Worm (Caenorhabditis elegans) whole organism, young adult: ENCODE data around the gene Y38A10A.7.
A peak's percentile ranks its signal among the peaks of the same experiment; 100 is the strongest.

Source experiments
- B0019.2 ChIP-seq: fragments of 200-800 bp; sonication (Bioruptor generic); conservative IDR thresholded peaks from 2 replicates; pipeline ENCODE4 v1.3.6; 2022; ENCODE audit warnings: missing genetic modification reagents, missing genetic modification characterization, missing compliant biosample characterization
- C06A6.2 ChIP-seq: fragments of 200-800 bp; sonication (Bioruptor generic); conservative IDR thresholded peaks from 2 replicates; pipeline ENCODE4 v1.3.6; 2022; ENCODE audit warnings: missing genetic modification characterization, missing compliant biosample characterization
- F23B12.7 ChIP-seq: sonication (generic microtip); optimal IDR thresholded peaks from 2 replicates; lab custom pipeline; 2017; ENCODE audit warnings: missing genetic modification characterization, mild to moderate bottlenecking, missing compliant biosample characterization, antibody characterized with exemption, moderate library complexity; ENCODE audit not compliant: insufficient read depth
- F57A8.1 ChIP-seq: fragments of 200-800 bp; sonication (Bioruptor generic); optimal IDR thresholded peaks from 2 replicates; lab custom pipeline; 2018; ENCODE audit warnings: mild to moderate bottlenecking, missing genetic modification characterization, moderate library complexity, missing compliant biosample characterization
- K11D2.4 ChIP-seq: fragments of 200-800 bp; sonication (Bioruptor generic); IDR thresholded peaks from 2 replicates; pipeline ENCODE4 v1.3.6; 2022; ENCODE audit warnings: missing genetic modification reagents, missing genetic modification characterization, missing compliant biosample characterization
- T26A5.8 ChIP-seq: sonication (generic microtip); optimal IDR thresholded peaks from 2 replicates; lab custom pipeline; 2016; ENCODE audit warnings: missing genetic modification characterization, missing compliant biosample characterization
- Y53F4B.3 ChIP-seq: fragments of 200-800 bp; sonication (Bioruptor generic); IDR thresholded peaks from 2 replicates; pipeline ENCODE4 v1.3.6; 2022; ENCODE audit warnings: missing genetic modification reagents, missing genetic modification characterization, missing compliant biosample characterization
- Y95B8A.8 ChIP-seq: fragments of 200-800 bp; sonication (Bioruptor generic); IDR thresholded peaks from 2 replicates; pipeline ENCODE4 v1.3.6; 2022; ENCODE audit warnings: missing genetic modification reagents, missing genetic modification characterization, missing compliant biosample characterization
- atf-7 ChIP-seq: sonication (generic microtip); optimal IDR thresholded peaks from 2 replicates; lab custom pipeline; 2017; ENCODE audit warnings: mild to moderate bottlenecking, missing genetic modification characterization, missing compliant biosample characterization
- attf-3 ChIP-seq: fragments of 200-800 bp; sonication (Bioruptor generic); conservative IDR thresholded peaks from 2 replicates; pipeline ENCODE4 v1.3.6; 2022; ENCODE audit warnings: missing genetic modification reagents, missing genetic modification characterization, missing compliant biosample characterization
- bed-2 ChIP-seq: fragments of 200-800 bp; sonication (Bioruptor generic); IDR thresholded peaks from 2 replicates; pipeline ENCODE4 v1.3.6; 2022; ENCODE audit warnings: missing genetic modification reagents, missing genetic modification characterization, missing compliant biosample characterization
- ceh-91 ChIP-seq: fragments of 200-800 bp; sonication (Bioruptor generic); IDR thresholded peaks from 2 replicates; pipeline ENCODE4 v1.3.6; 2022; ENCODE audit warnings: missing genetic modification reagents, missing genetic modification characterization, missing compliant biosample characterization
- dpff-1 ChIP-seq: sonication (generic microtip); optimal IDR thresholded peaks from 2 replicates; lab custom pipeline; 2017; ENCODE audit warnings: mild to moderate bottlenecking, missing genetic modification characterization, missing compliant biosample characterization
- egl-18 ChIP-seq: fragments of 200-800 bp; sonication (Bioruptor generic); IDR thresholded peaks from 2 replicates; pipeline ENCODE4 v1.3.6; 2022; ENCODE audit warnings: missing genetic modification reagents, missing genetic modification characterization, missing compliant biosample characterization
- egrh-3 ChIP-seq: fragments of 200-800 bp; sonication (Bioruptor generic); IDR thresholded peaks from 2 replicates; pipeline ENCODE4 v1.3.6; 2022; ENCODE audit warnings: missing genetic modification reagents, missing genetic modification characterization, missing compliant biosample characterization
- ets-4 ChIP-seq: fragments of 200-800 bp; sonication (Bioruptor generic); optimal IDR thresholded peaks from 2 replicates; lab custom pipeline; 2018; ENCODE audit warnings: mild to moderate bottlenecking, missing genetic modification characterization, missing compliant biosample characterization
- fkh-3 ChIP-seq: sonication (generic microtip); optimal IDR thresholded peaks from 2 replicates; lab custom pipeline; 2016; ENCODE audit warnings: mild to moderate bottlenecking, missing genetic modification characterization, missing compliant biosample characterization
- hlh-12 ChIP-seq: sonication (generic microtip); optimal IDR thresholded peaks from 2 replicates; lab custom pipeline; 2016; ENCODE audit warnings: missing genetic modification characterization, missing compliant biosample characterization
- hrde-1 ChIP-seq: sonication (generic microtip); optimal IDR thresholded peaks from 2 replicates; lab custom pipeline; 2016; ENCODE audit warnings: missing genetic modification characterization, mild to moderate bottlenecking, missing compliant biosample characterization, moderate library complexity, missing genotype, missing genetic modification reagents, borderline replicate concordance
- lin-35 ChIP-seq, 3 experiments: fragments of 150-350 bp in 2 of 3; sonication (generic microtip) in 1 of 3; optimal IDR thresholded peaks; 2 replicates each; lab custom pipeline; 2014 to 2018; ENCODE audit warnings: missing biosample characterization in 3 of 3, missing genetic modification characterization in 3 of 3, missing genetic modification reagents in 3 of 3
- lin-54 ChIP-seq: fragments of 200-800 bp; sonication (Bioruptor generic); optimal IDR thresholded peaks from 2 replicates; lab custom pipeline; 2018; ENCODE audit warnings: mild to moderate bottlenecking, missing genetic modification characterization, missing compliant biosample characterization
- madf-3 ChIP-seq: fragments of 200-800 bp; sonication (Bioruptor generic); IDR thresholded peaks from 2 replicates; pipeline ENCODE4 v1.3.6; 2022; ENCODE audit warnings: missing genetic modification reagents, missing genetic modification characterization, missing compliant biosample characterization
- madf-6 ChIP-seq: fragments of 200-800 bp; sonication (Bioruptor generic); IDR thresholded peaks from 2 replicates; pipeline ENCODE4 v1.3.6; 2022; ENCODE audit warnings: missing genetic modification reagents, missing genetic modification characterization, missing compliant biosample characterization
- madf-8 ChIP-seq: fragments of 200-800 bp; sonication (Bioruptor generic); conservative IDR thresholded peaks from 2 replicates; pipeline ENCODE4 v1.3.6; 2022; ENCODE audit warnings: missing genetic modification reagents, missing genetic modification characterization, missing compliant biosample characterization
- mxl-1 ChIP-seq: sonication (generic microtip); optimal IDR thresholded peaks from 2 replicates; lab custom pipeline; 2016; ENCODE audit warnings: missing genetic modification characterization, missing compliant biosample characterization
- nfya-2 ChIP-seq: fragments of 200-800 bp; sonication (Bioruptor generic); IDR thresholded peaks from 2 replicates; pipeline ENCODE4 v1.3.6; 2022; ENCODE audit warnings: missing genetic modification reagents, missing genetic modification characterization, missing compliant biosample characterization
- nfyb-1 ChIP-seq: fragments of 200-800 bp; sonication (Bioruptor generic); IDR thresholded peaks from 2 replicates; pipeline ENCODE4 v1.3.6; 2022; ENCODE audit warnings: missing genetic modification reagents, missing genetic modification characterization, missing compliant biosample characterization
- nhr-27 ChIP-seq: fragments of 200-800 bp; sonication (Bioruptor generic); optimal IDR thresholded peaks from 2 replicates; lab custom pipeline; 2018; ENCODE audit warnings: mild to moderate bottlenecking, missing genetic modification characterization, moderate library complexity, missing compliant biosample characterization
- nhr-80 ChIP-seq: sonication (generic microtip); optimal IDR thresholded peaks from 2 replicates; lab custom pipeline; 2016; ENCODE audit warnings: missing genetic modification characterization, missing compliant biosample characterization
- pha-4 ChIP-seq: fragments of 150-350 bp; sonication (generic microtip); optimal IDR thresholded peaks from 2 replicates; lab custom pipeline; 2014; ENCODE audit warnings: missing biosample characterization, missing genetic modification reagents, missing genetic modification characterization
- rcor-1 ChIP-seq: fragments of 200-800 bp; sonication (Bioruptor generic); IDR thresholded peaks from 2 replicates; pipeline ENCODE4 v1.3.6; 2022; ENCODE audit warnings: missing genetic modification reagents, missing genetic modification characterization, missing compliant biosample characterization
- rpc-1 ChIP-seq, 2 experiments: fragments of 150-350 bp in 1 of 2; sonication (generic microtip) in 1 of 2; optimal IDR thresholded peaks; 2 replicates each; lab custom pipeline; 2014 to 2018; ENCODE audit warnings: missing biosample characterization in 1 of 2, missing genetic modification characterization in 1 of 2, missing genetic modification reagents in 1 of 2, missing genotype in 1 of 2
- sdz-38 ChIP-seq: sonication (generic microtip); optimal IDR thresholded peaks from 2 replicates; lab custom pipeline; 2016; ENCODE audit warnings: missing genotype, missing genetic modification characterization, missing compliant biosample characterization
- sea-2 ChIP-seq: fragments of 200-800 bp; sonication (Bioruptor generic); IDR thresholded peaks from 2 replicates; pipeline ENCODE4 v1.3.6; 2022; ENCODE audit warnings: missing genetic modification characterization, missing compliant biosample characterization
- snpc-1.1 ChIP-seq: sonication (generic microtip); optimal IDR thresholded peaks from 2 replicates; lab custom pipeline; 2017; ENCODE audit warnings: missing genetic modification characterization, mild to moderate bottlenecking, missing compliant biosample characterization, antibody characterized with exemption, moderate library complexity, missing genotype, missing genetic modification reagents; ENCODE audit not compliant: insufficient read depth
- zfh-2 ChIP-seq: fragments of 200-800 bp; sonication (Bioruptor generic); conservative IDR thresholded peaks from 2 replicates; pipeline ENCODE4 v1.3.6; 2022; ENCODE audit warnings: missing genetic modification reagents, missing genetic modification characterization, missing compliant biosample characterization
- ztf-28 ChIP-seq: fragments of 200-800 bp; sonication (Bioruptor generic); IDR thresholded peaks from 2 replicates; pipeline ENCODE4 v1.3.6; 2022; ENCODE audit warnings: missing genetic modification reagents, missing genetic modification characterization, missing compliant biosample characterization

The Y38A10A.7 gene

DNA sequence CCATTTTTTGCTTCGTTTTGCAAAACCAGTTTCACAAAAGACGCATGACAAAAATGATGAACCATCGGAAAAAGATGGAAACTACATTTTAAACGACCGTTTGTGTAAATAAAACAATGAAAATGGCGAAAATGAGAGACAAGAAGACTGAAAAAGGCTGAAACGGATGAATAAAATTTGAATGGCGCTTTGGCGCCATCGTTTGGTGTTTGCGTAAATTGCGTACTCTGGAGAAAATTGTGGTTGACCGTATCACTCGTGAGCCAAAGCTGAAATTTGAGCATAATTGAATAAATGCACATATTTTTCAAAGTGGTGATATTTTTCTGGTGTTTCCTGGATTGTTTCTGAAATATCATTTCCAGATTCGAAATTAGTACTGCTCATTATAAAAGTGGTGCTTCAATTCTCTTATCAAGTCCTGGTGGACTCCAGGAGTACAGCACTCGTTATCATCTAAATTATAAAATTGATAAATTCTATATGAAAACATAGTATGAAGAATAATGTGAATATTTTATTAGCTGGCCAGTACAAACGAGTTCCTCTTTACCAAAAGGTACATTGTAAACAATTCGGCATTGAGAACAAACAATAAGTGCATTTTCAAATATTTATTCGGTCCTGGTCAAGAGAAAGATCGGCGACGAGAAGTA, 5.4 kb downstream of the Y38A10A.7 start (continued):
- no peak for TF ChIP-seq K11D2.4 (GFP tag; lab: Robert Waterston, UW)
- TF ChIP-seq C06A6.2 = no peak
- no peak for TF ChIP-seq attf-3 (GFP tag; lab: Robert Waterston, UW)
- TF ChIP-seq ets-4 = no peak
- no peak for TF ChIP-seq F57A8.1 (GFP tag; lab: Kevin White, UChicago)
- TF ChIP-seq sea-2 (GFP tag; lab: Robert Waterston, UW) = no peak
- TF ChIP-seq nfya-2 (GFP tag; lab: Robert Waterston, UW) = no peak
- TF ChIP-seq egrh-3 (GFP tag; lab: Robert Waterston, UW) = no peak
- peak; percentile 29; the same call in 1 of the 2 replicates for TF ChIP-seq madf-8 (GFP tag; lab: Robert Waterston, UW)
- TF ChIP-seq egl-18 (GFP tag; lab: Robert Waterston, UW) = no peak
- TF ChIP-seq Y95B8A.8 (GFP tag; lab: Robert Waterston, UW) = no peak
- no peak for TF ChIP-seq dpff-1 (tag; lab: Kevin White, UChicago)
- no peak for TF ChIP-seq T26A5.8 (tag; lab: Kevin White, UChicago)
- TF ChIP-seq nhr-80 = no peak
- TF ChIP-seq nfyb-1 = no peak
- TF ChIP-seq madf-6 (GFP tag; lab: Robert Waterston, UW) = peak; percentile 48; the same call in 1 of the 2 replicates
- peak; percentile 19 for TF ChIP-seq lin-54 (GFP tag; lab: Kevin White, UChicago)
- no peak for TF ChIP-seq sdz-38 (tag; lab: Kevin White, UChicago)
- TF ChIP-seq rpc-1 (optimal IDR thresholded peaks at IDR 0.05; lab: Kevin White, UChicago) = no peak
- TF ChIP-seq rpc-1 (tag; optimal IDR thresholded peaks at IDR 0.05; lab: Kevin White, UChicago) = no peak
- no peak for TF ChIP-seq F23B12.7 (tag; lab: Kevin White, UChicago)
- no peak for TF ChIP-seq madf-3
- TF ChIP-seq lin-35 (GFP tag; optimal IDR thresholded peaks at IDR 0.05; lab: Kevin White, UChicago) = no peak
- no peak for TF ChIP-seq rcor-1 (GFP tag; lab: Robert Waterston, UW)
- no peak for TF ChIP-seq mxl-1 (tag; lab: Kevin White, UChicago)
- TF ChIP-seq ztf-28 = no peak
- TF ChIP-seq hrde-1 (tag; lab: Kevin White, UChicago) = no peak
- no peak for TF ChIP-seq pha-4
- no peak for TF ChIP-seq B0019.2 (GFP tag; lab: Robert Waterston, UW)
- TF ChIP-seq Y53F4B.3 = no peak
- no peak for TF ChIP-seq fkh-3 (tag; lab: Kevin White, UChicago)
- TF ChIP-seq ceh-91 (GFP tag; lab: Robert Waterston, UW) = 0 out of 2 replicates have a peak, but pooled peaks have one; percentile 18

DNA sequence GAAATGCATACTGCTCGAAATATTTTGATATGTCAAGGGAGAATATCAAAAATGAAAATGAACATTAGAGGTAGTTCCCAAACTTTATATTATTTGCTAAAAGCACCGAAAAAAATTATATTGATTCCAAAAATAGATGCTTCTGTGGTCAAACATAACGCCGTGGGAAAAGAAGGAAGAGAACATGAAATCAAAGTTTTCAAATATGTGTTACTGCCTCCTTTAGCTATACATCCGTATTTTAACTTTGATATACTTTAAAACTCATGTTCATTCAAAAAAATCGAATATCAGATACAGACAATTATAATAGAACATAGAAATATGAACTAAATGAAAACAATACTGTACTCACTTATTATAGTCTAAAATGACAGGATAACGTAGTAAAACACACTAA, 7.4 kb downstream of the Y38A10A.7 start, which contains the start of gene Y38A10A.11:
TSS of gene Y38A10A.11 (minus strand) at position 101 of the 400 bp plus-strand sequence.
- TF ChIP-seq madf-8 (GFP tag; lab: Robert Waterston, UW) (no peak), bed-2 (GFP tag; lab: Robert Waterston, UW) (no peak), atf-7 (tag; lab: Kevin White, UChicago) (no peak), nhr-27 (no peak), hlh-12 (tag; lab: Kevin White, UChicago) (no peak), nfya-2 (GFP tag; lab: Robert Waterston, UW) (no peak), snpc-1.1 (no peak)

DNA sequence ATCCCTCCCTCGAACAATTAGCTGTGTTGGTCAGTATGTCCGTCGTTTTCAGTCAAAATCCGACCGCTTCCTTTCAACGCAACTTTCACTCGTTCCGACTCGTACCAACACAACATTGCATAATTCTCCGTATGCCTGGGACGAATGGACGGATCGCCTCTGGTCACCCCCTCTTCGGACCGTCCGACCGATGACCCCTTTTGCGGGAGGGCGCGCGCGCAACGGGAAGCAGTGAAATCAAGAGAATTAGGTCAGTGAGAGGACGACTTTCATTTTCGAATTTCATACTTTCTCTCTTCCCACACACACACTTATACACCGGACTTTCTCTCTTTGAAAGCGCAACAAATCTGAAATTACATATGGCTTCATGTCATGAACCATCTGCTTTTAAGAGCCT, 9.4 kb downstream of the Y38A10A.7 start, which contains the start of gene atf-8:
TSS of gene atf-8 (plus strand) at position 234 of the 400 bp plus-strand sequence.
- no peak for TF ChIP-seq sea-2 (GFP tag; lab: Robert Waterston, UW)
- peak; percentile 66 for TF ChIP-seq zfh-2
